Fruit fly (Drosophila melanogaster): Measurements from ENCODE around the gene CG3225.

The CG3225 gene

dm6 chr2L:4850356-4850755 lies 32.3 kb upstream of the CG3225 start, which contains the start of the genes mRpS2 and Mon1 (continued):
- peak; percentile 95 for TF ChIP-seq HLH3B (GFP tag; IDR thresholded peaks at IDR 0.05)
- TF ChIP-seq CG31224 (GFP tag; IDR thresholded peaks at IDR 0.05) = peak; percentile 95
- peak; percentile 89 for TF ChIP-seq CG8290 (GFP tag; optimal IDR thresholded peaks at IDR 0.05)
- TF ChIP-seq CG8290 (tag; optimal IDR thresholded peaks at IDR 0.05) = peak; percentile 79 to 90
- TF ChIP-seq lilli (GFP tag; optimal IDR thresholded peaks at IDR 0.05) = peak; percentile 93
- TF ChIP-seq bsh (GFP tag; optimal IDR thresholded peaks at IDR 0.05) = peak; percentile 67 to 95
- peak; percentile 78 for TF ChIP-seq CG31388 (GFP tag; optimal IDR thresholded peaks at IDR 0.05)
- peak; percentile 96 for TF ChIP-seq zen (tag; optimal IDR thresholded peaks at IDR 0.05)
- TF ChIP-seq crol (GFP tag; IDR thresholded peaks at IDR 0.05) = peak; percentile 53
- peak; percentile 60 for TF ChIP-seq jumu (GFP tag; optimal IDR thresholded peaks at IDR 0.05)
- TF ChIP-seq CG7745 (tag; optimal IDR thresholded peaks at IDR 0.05) = no peak
- TF ChIP-seq CG15696 (tag; optimal IDR thresholded peaks at IDR 0.05) = peak; percentile 88
- peak; percentile 96 for TF ChIP-seq CG11695 (GFP tag; IDR thresholded peaks at IDR 0.05)
- TF ChIP-seq CG14050 (GFP tag; IDR thresholded peaks at IDR 0.05) = peak; percentile 94
- peak; percentile 80 for TF ChIP-seq CG13624 (GFP tag; optimal IDR thresholded peaks at IDR 0.05)
- peak; percentile 70 for TF ChIP-seq pnt (GFP tag; optimal IDR thresholded peaks at IDR 0.05)
- peak; percentile 95 for TF ChIP-seq CG12155 (GFP tag; optimal IDR thresholded peaks at IDR 0.05)
- TF ChIP-seq Atf6 (GFP tag; IDR thresholded peaks at IDR 0.05) = peak; percentile 95
- TF ChIP-seq ase (GFP tag; IDR thresholded peaks at IDR 0.05) = peak; percentile 97
- peak; percentile 98 for TF ChIP-seq CG12391 (tag; optimal IDR thresholded peaks at IDR 0.05)
- TF ChIP-seq CG17802 (tag; optimal IDR thresholded peaks at IDR 0.05) = peak; percentile 76
- TF ChIP-seq D (optimal IDR thresholded peaks at IDR 0.05) = no peak
- peak; percentile 87 for TF ChIP-seq D (GFP tag; optimal IDR thresholded peaks at IDR 0.05)
- TF ChIP-seq nau (GFP tag; optimal IDR thresholded peaks at IDR 0.05) = no peak
- peak; percentile 75 for TF ChIP-seq Bdp1 (GFP tag; optimal IDR thresholded peaks at IDR 0.05)
- TF ChIP-seq Meics (GFP tag; optimal IDR thresholded peaks at IDR 0.05) = peak; percentile 96
- peak; percentile 92 for TF ChIP-seq Ssrp (tag; optimal IDR thresholded peaks at IDR 0.05)
- TF ChIP-seq dysf (GFP tag; IDR thresholded peaks at IDR 0.05) = peak; percentile 94
- TF ChIP-seq CG7987 (GFP tag; optimal IDR thresholded peaks at IDR 0.05) = peak; percentile 92
- TF ChIP-seq CG6683 (GFP tag; optimal IDR thresholded peaks at IDR 0.05) = peak; percentile 91
- peak; percentile 88 for TF ChIP-seq dmrt11E (tag; optimal IDR thresholded peaks at IDR 0.05)
- peak; percentile 95 for TF ChIP-seq CG32767 (GFP tag; IDR thresholded peaks at IDR 0.05)
- no peak for TF ChIP-seq Stat92E (GFP tag; optimal IDR thresholded peaks at IDR 0.05)
- no peak for TF ChIP-seq CG7963 (GFP tag; IDR thresholded peaks at IDR 0.05; ENCODE audit: partially characterized antibody)
- peak; percentile 95 for TF ChIP-seq CG7372 (GFP tag; IDR thresholded peaks at IDR 0.05)
- TF ChIP-seq CG2889 (GFP tag; IDR thresholded peaks at IDR 0.05) = peak; percentile 93
- TF ChIP-seq ftz-f1 (GFP tag; optimal IDR thresholded peaks at IDR 0.05) = peak; percentile 61
- TF ChIP-seq Max (GFP tag; optimal IDR thresholded peaks at IDR 0.05) = peak; percentile 92
- TF ChIP-seq CG15011 (GFP tag; optimal IDR thresholded peaks at IDR 0.05) = no peak
- TF ChIP-seq Doc2 (GFP tag; IDR thresholded peaks at IDR 0.05) = peak; percentile 73; the same call in 1 of the 2 replicates
- peak; percentile 83 for TF ChIP-seq CG1529 (GFP tag; optimal IDR thresholded peaks at IDR 0.05)
- TF ChIP-seq CG17912 (GFP tag; optimal IDR thresholded peaks at IDR 0.05) = peak; percentile 39
- TF ChIP-seq ac (GFP tag; optimal IDR thresholded peaks at IDR 0.05) = peak; percentile 37
- TF ChIP-seq tll (GFP tag; optimal IDR thresholded peaks at IDR 0.05) = no peak
- TF ChIP-seq CG7786 (GFP tag; optimal IDR thresholded peaks at IDR 0.05) = peak; percentile 78
- peak; percentile 84 for TF ChIP-seq trh (GFP tag; optimal IDR thresholded peaks at IDR 0.05)
- TF ChIP-seq crc (GFP tag; optimal IDR thresholded peaks at IDR 0.05) = peak; percentile 24
- TF ChIP-seq pan (optimal IDR thresholded peaks at IDR 0.05) = no peak
- peak in 1 of 2 experiments; percentile 99 for TF ChIP-seq pan (GFP tag; optimal IDR thresholded peaks at IDR 0.05 in 1 of 2, IDR thresholded peaks at IDR 0.05 in 1 of 2)
- peak; percentile 16 for TF ChIP-seq BEAF-32 (GFP tag; optimal IDR thresholded peaks at IDR 0.05)
- peak; percentile 89 for TF ChIP-seq CG30431 (GFP tag; optimal IDR thresholded peaks at IDR 0.05)

Data from whole organism, embryonic.